Worm (Caenorhabditis elegans): Measurements from ENCODE around the gene srg-48.

The srg-48 gene

DNA sequence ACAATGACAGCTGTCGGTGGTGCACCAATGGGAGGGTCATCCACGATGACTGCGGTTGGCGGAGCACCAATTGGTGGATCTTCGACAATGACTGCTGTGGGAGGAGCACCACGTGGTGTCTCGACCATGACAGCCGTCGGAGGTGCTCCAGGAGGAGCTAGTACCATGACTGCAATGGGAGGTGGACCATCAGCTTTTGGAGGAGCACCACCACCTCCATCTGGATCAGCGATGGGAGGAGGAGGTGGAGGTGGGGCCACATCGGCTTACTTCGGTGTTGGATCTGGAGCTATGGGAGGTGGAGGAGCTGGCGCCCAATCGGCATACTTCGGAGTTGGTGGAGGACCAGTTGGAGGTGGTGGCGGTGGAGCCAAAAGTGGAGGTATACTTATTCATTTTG lies 40.1 kb downstream of the srg-48 start:
- TF ChIP-seq egrh-3 (GFP tag; IDR thresholded peaks at IDR 0.05): peak; percentile 63; the same call in 1 of the 2 replicates

DNA sequence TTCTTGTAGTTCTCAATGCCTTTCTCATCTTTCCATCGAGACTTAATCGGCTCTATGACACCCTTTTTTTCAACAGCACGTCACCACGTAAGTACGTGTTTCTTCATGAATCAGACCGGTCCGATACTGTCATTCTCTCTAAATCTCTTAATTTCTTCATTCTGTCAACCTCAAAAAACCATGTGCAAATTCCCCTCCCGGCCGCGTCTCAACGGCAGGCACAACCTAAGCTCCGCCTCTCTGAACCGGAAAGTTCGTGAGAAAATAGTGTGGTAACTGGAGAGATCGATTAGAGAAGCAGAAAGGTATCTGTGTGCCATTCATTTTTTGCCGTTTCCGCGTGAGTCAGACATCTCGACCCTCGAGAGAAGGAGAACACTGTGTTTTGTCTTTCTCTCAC lies 42.4 kb downstream of the srg-48 start, which contains the start of gene nas-8:
TSS of gene nas-8 (plus strand) at position 301 of the 400 bp plus-strand sequence.
- TF ChIP-seq fkh-3 (tag; optimal IDR thresholded peaks at IDR 0.05): no peak
- no peak for TF ChIP-seq rcor-1 (GFP tag; IDR thresholded peaks at IDR 0.05)
- TF ChIP-seq ztf-26 (tag; optimal IDR thresholded peaks at IDR 0.05): no peak
- no peak for TF ChIP-seq akir-1 (GFP tag; optimal IDR thresholded peaks at IDR 0.05)
- TF ChIP-seq egl-18 (GFP tag; IDR thresholded peaks at IDR 0.05): no peak
- no peak for TF ChIP-seq bed-2 (GFP tag; IDR thresholded peaks at IDR 0.05)
- TF ChIP-seq nhr-27 (tag; optimal IDR thresholded peaks at IDR 0.05): no peak
- TF ChIP-seq sptf-2 (GFP tag; optimal IDR thresholded peaks at IDR 0.05): no peak
- TF ChIP-seq egrh-3 (GFP tag; IDR thresholded peaks at IDR 0.05): no peak
- TF ChIP-seq lsy-27 (tag; optimal IDR thresholded peaks at IDR 0.05; ENCODE audit: borderline replicate concordance, insufficient read depth): no peak
- TF ChIP-seq F39B2.1 (GFP tag; IDR thresholded peaks at IDR 0.05): no peak
- no peak for TF ChIP-seq F52B5.7 (tag; optimal IDR thresholded peaks at IDR 0.05)
- no peak for TF ChIP-seq C17E4.6 (GFP tag; IDR thresholded peaks at IDR 0.05)
- no peak for TF ChIP-seq ccch-3 (GFP tag; optimal IDR thresholded peaks at IDR 0.05)
- no peak for TF ChIP-seq sea-2 (GFP tag; IDR thresholded peaks at IDR 0.05)
- no peak for TF ChIP-seq lsl-1 (GFP tag; optimal IDR thresholded peaks at IDR 0.05)
- no peak for TF ChIP-seq pbrm-1 (GFP tag; IDR thresholded peaks at IDR 0.05)
- no peak for TF ChIP-seq ekl-4 (GFP tag; IDR thresholded peaks at IDR 0.05)

DNA sequence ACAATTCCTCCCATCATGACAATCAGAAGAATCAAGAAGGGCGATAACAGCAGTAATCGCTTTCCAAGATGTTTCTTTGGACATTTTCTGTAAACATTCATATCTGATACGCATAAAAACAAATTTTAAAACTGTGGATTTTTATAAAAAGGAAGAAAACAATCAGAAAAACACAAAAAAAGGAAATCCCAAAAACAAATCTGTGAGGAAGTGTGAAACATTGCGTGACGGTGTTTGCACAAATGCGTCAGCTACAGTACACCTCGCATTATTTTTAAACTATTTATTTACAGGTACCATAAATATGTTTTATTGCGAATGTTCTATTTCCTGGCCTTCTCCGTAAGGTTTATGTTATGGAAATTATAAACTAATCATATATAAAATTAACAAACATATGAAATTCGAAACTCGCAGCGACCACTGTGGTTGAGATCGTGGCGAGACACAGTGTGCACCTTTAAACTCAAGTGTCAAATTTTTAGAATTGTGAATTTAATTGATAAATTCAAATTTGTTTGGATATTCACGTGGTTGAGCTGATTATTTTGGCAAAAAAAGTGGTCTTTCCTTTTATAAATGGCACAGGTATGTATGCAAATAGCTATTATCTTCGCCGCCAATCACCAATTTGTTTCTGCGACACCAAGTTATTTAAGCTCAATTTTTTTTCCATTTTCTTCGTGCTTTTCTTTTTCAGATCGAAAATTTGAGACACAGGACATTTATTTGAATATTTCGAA lies 49.3 kb downstream of the srg-48 start, which contains the start of the genes C34D4.10 and str-48:
TSS of gene C34D4.10 (minus strand) at position 101 of the 743 bp plus-strand sequence.
TSS of gene str-48 (plus strand) at position 693 of the 743 bp plus-strand sequence.
- TF ChIP-seq lsl-1 (GFP tag; optimal IDR thresholded peaks at IDR 0.05) (peak; percentile 66), nfya-2 (GFP tag; IDR thresholded peaks at IDR 0.05) (no peak), ZK185.1 (tag; optimal IDR thresholded peaks at IDR 0.05; ENCODE audit: poor library complexity, severe bottlenecking) (no peak)

Data from whole organism, young adult.